Fruit fly (Drosophila melanogaster) whole organism, wandering third instar larva: ENCODE results near the gene CG7772.

Experiments used
- CG32264 ChIP-seq: fragments of 200-800 bp; sonication (Bioruptor generic); optimal IDR thresholded peaks from 2 replicates; lab custom pipeline; 2016; ENCODE audit warnings: missing biosample characterization, missing genetic modification characterization
- CG9705 ChIP-seq: fragments of 200-800 bp; sonication (Bioruptor generic); optimal IDR thresholded peaks from 2 replicates; lab custom pipeline; 2018; ENCODE audit warnings: missing biosample characterization, mild to moderate bottlenecking, missing genetic modification characterization
- CrebA ChIP-seq: fragments of 200-800 bp; sonication (Bioruptor generic); optimal IDR thresholded peaks from 2 replicates; lab custom pipeline; 2016; ENCODE audit warnings: missing biosample characterization, mild to moderate bottlenecking, missing genetic modification characterization, borderline replicate concordance
- Dfd ChIP-seq: fragments of >200 bp; optimal IDR thresholded peaks from 2 replicates; lab custom pipeline; 2017; ENCODE audit warnings: missing biosample characterization, missing genetic modification characterization
- Dif ChIP-seq: fragments of 200-275, 200-300 bp; sonication (Bioruptor generic); optimal IDR thresholded peaks from 2 replicates; lab custom pipeline; 2018; ENCODE audit warnings: missing biosample characterization, missing genetic modification characterization; ENCODE audit not compliant: partially characterized antibody
- GATAd ChIP-seq: sonication (Bioruptor generic); optimal IDR thresholded peaks from 2 replicates; lab custom pipeline; 2016; ENCODE audit warnings: missing biosample characterization, missing genetic modification characterization
- HLH106 ChIP-seq: fragments of 200-800 bp; optimal IDR thresholded peaks from 3 replicates; lab custom pipeline; 2019; ENCODE audit warnings: missing biosample characterization, mild to moderate bottlenecking, missing genetic modification characterization, moderate library complexity
- Hnf4 ChIP-seq: fragments of 200-800 bp; sonication (Bioruptor generic); optimal IDR thresholded peaks from 2 replicates; lab custom pipeline; 2016; ENCODE audit warnings: missing biosample characterization, mild to moderate bottlenecking, missing genetic modification characterization
- Hr78 ChIP-seq: fragments of >200 bp; optimal IDR thresholded peaks from 2 replicates; lab custom pipeline; 2017; ENCODE audit warnings: missing biosample characterization, missing genetic modification characterization
- Myc ChIP-seq: fragments of >200 bp; optimal IDR thresholded peaks from 2 replicates; lab custom pipeline; 2017
- OdsH ChIP-seq: fragments of 200-800 bp; sonication (Bioruptor generic); optimal IDR thresholded peaks from 2 replicates; lab custom pipeline; 2016; ENCODE audit warnings: missing biosample characterization, mild to moderate bottlenecking, missing genetic modification characterization
- Rel ChIP-seq, 2 experiments: fragments of 200-800 bp; sonication (Bioruptor generic) in 1 of 2; optimal IDR thresholded peaks; 2 replicates in 1 of 2; 3 replicates in 1 of 2; lab custom pipeline; 2016 to 2019; ENCODE audit warnings: mild to moderate bottlenecking in 2 of 2, missing biosample characterization in 2 of 2, missing genetic modification characterization in 2 of 2, moderate library complexity in 1 of 2
- Sp1 ChIP-seq: fragments of 200-800 bp; sonication (Bioruptor generic); optimal IDR thresholded peaks from 3 replicates; lab custom pipeline; 2019; ENCODE audit warnings: missing biosample characterization, mild to moderate bottlenecking, missing genetic modification characterization, moderate library complexity
- Vsx2 ChIP-seq: fragments of 200-300, 225-300 bp; sonication (Bioruptor generic); optimal IDR thresholded peaks from 2 replicates; lab custom pipeline; 2018; ENCODE audit warnings: missing biosample characterization, missing genetic modification characterization; ENCODE audit not compliant: partially characterized antibody
- brk ChIP-seq: fragments of 200-800 bp; sonication (Bioruptor generic); optimal IDR thresholded peaks from 2 replicates; lab custom pipeline; 2016; ENCODE audit warnings: missing biosample characterization, mild to moderate bottlenecking, missing genetic modification characterization
- dl ChIP-seq, 2 experiments: fragments of 175-275, 200-275 bp in 1 of 2; fragments of 200-275 bp in 1 of 2; sonication (Bioruptor generic); optimal IDR thresholded peaks; lab custom pipeline; 2018; ENCODE audit warnings: mild to moderate bottlenecking in 2 of 2, missing biosample characterization in 2 of 2, missing genetic modification characterization in 2 of 2, moderate library complexity in 2 of 2; ENCODE audit not compliant: partially characterized antibody in 2 of 2, insufficient read depth in 1 of 2
- dmrt93B ChIP-seq: fragments of 200-800 bp; sonication (Bioruptor generic); optimal IDR thresholded peaks from 2 replicates; lab custom pipeline; 2018; ENCODE audit warnings: missing biosample characterization, mild to moderate bottlenecking, missing genetic modification characterization
- dsf ChIP-seq: sonication (Bioruptor generic); optimal IDR thresholded peaks from 2 replicates; lab custom pipeline; 2016; ENCODE audit warnings: missing biosample characterization, missing genetic modification characterization, borderline replicate concordance
- foxo ChIP-seq, 2 experiments: fragments of 200-800 bp; sonication (Bioruptor generic); optimal IDR thresholded peaks; 2 replicates in 1 of 2; 3 replicates in 1 of 2; lab custom pipeline; 2016 to 2017; ENCODE audit warnings: missing biosample characterization in 2 of 2, missing genetic modification characterization in 2 of 2
- fru ChIP-seq: fragments of 200-800 bp; sonication (Bioruptor generic); optimal IDR thresholded peaks from 3 replicates; lab custom pipeline; 2016; ENCODE audit warnings: missing biosample characterization, mild to moderate bottlenecking, missing genetic modification characterization
- h ChIP-seq: fragments of 200-800 bp; sonication (Bioruptor generic); optimal IDR thresholded peaks from 3 replicates; lab custom pipeline; 2016; ENCODE audit warnings: missing biosample characterization, mild to moderate bottlenecking, missing genetic modification characterization
- jim ChIP-seq: fragments of 175-275, 200-325 bp; sonication (Bioruptor generic); optimal IDR thresholded peaks from 2 replicates; lab custom pipeline; 2016; ENCODE audit warnings: missing biosample characterization, mild to moderate bottlenecking, missing genetic modification characterization
- lola ChIP-seq: fragments of >200 bp; optimal IDR thresholded peaks from 2 replicates; lab custom pipeline; 2017; ENCODE audit warnings: missing biosample characterization, missing genetic modification characterization
- pan ChIP-seq: fragments of >200 bp; optimal IDR thresholded peaks from 2 replicates; lab custom pipeline; 2017
- psq ChIP-seq: fragments of 200-800 bp; sonication (Bioruptor generic); optimal IDR thresholded peaks from 3 replicates; lab custom pipeline; 2017; ENCODE audit warnings: missing biosample characterization, mild to moderate bottlenecking, missing genetic modification characterization, moderate library complexity
- rgr ChIP-seq: fragments of 200-800 bp; sonication (Bioruptor generic); optimal IDR thresholded peaks from 3 replicates; lab custom pipeline; 2016; ENCODE audit warnings: missing biosample characterization, mild to moderate bottlenecking, missing genetic modification characterization
- sage ChIP-seq: fragments of 200-800 bp; sonication (Bioruptor generic); optimal IDR thresholded peaks from 2 replicates; lab custom pipeline; 2016; ENCODE audit warnings: missing biosample characterization, mild to moderate bottlenecking, missing genetic modification characterization
- sv ChIP-seq: fragments of 200-800 bp; sonication (Bioruptor generic); optimal IDR thresholded peaks from 3 replicates; lab custom pipeline; 2016; ENCODE audit warnings: missing biosample characterization, missing genetic modification characterization
- tai ChIP-seq: sonication (Bioruptor generic); optimal IDR thresholded peaks from 2 replicates; lab custom pipeline; 2016; ENCODE audit warnings: missing biosample characterization, missing genetic modification characterization
- usp ChIP-seq: fragments of >200 bp; optimal IDR thresholded peaks from 2 replicates; lab custom pipeline; 2017; ENCODE audit warnings: missing biosample characterization, missing genetic modification characterization
- woc ChIP-seq: sonication (Bioruptor generic); optimal IDR thresholded peaks from 2 replicates; lab custom pipeline; 2016; ENCODE audit warnings: missing biosample characterization, mild to moderate bottlenecking, missing genetic modification characterization

CG7772 gene

DNA sequence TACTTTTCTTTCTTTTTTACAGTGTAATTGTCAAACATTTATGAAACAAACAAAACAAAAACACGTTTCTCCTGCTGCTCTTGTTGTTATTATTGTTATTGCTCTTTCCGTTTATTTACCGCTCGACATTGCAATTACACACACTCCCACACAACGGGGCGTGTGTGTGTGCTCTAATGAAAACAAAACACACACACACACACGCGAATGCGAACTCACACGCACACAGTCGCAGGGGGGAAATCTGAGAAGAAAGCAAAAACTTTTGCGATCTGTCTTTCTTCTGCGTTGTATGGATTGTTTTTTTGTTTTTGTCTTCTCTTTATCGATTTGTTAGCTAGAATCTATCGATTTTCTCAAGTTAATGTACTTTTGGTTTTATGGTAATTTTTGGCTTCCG is 29.1 kb downstream of the CG7772 start:
- TF ChIP-seq h (GFP tag; lab: Kevin White, UChicago) (no peak), dmrt93B (GFP tag; lab: Kevin White, UChicago) (no peak), Rel (GFP tag; optimal IDR thresholded peaks at IDR 0.05; lab: Kevin White, UChicago) (no peak), Rel (tag; optimal IDR thresholded peaks at IDR 0.05; lab: Kevin White, UChicago) (peak; percentile 56)
- TF ChIP-seq, all 38 proteins: peak for 1

dm6 chrX:17876518-17876917 is 30.5 kb downstream of the CG7772 start:
- no peak for TF ChIP-seq brk
- TF ChIP-seq Rel (GFP tag; optimal IDR thresholded peaks at IDR 0.05; lab: Kevin White, UChicago), result no peak
- TF ChIP-seq Rel (tag; optimal IDR thresholded peaks at IDR 0.05; lab: Kevin White, UChicago), result peak; percentile 96

DNA sequence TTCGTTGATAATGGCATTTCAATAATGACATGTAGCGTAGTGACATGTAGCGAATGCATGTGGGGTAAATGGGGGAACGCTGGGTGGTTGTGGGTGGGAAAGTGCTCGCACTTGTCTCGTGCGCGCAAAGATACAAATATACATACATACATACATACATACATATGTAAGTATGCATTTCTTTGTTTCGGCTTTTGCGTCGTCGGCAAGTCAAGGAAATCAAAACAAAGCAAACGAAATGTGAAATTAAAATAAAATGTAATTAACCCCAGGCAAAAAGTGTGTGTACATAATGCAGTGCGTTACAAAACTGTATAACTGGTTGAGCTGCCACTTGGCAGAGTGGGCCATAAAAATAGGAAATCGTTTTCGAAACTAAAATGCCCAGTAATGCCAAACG is 31.4 kb downstream of the CG7772 start:
- TF ChIP-seq foxo (GFP tag; optimal IDR thresholded peaks at IDR 0.05; lab: Kevin White, UChicago) (no peak), Rel (GFP tag; optimal IDR thresholded peaks at IDR 0.05; lab: Kevin White, UChicago) (no peak), Rel (tag; optimal IDR thresholded peaks at IDR 0.05; lab: Kevin White, UChicago) (peak; percentile 1)
- TF ChIP-seq, all 38 proteins: peak for 1

DNA sequence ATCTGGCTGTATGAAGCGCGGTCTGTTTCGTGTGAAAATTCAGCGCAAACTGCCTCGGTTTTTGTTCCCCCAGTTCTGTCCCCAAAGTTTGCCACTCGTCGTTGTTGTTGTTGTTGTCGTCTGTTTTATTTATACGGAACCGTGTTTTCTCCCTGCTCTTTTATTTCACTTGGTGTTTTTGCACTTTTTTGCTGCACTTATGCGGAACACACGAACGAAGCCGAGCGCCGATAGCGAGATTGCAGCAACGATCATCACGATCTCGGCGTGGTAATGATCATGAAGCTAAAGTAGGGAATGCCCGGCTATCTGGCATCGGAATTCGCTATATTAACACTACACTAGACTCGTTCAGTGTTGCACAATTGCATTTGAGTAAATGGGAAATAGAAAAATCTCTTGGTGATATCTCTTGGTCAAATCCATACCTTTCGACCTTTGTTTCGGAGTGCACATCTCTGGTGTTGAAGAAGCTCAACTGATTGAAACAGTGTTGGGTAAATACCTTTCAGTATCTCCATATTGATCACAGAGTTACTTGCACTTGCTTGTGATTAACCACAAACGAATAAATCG is 32.0 kb downstream of the CG7772 start:
- TF ChIP-seq Sp1 (GFP tag; lab: Kevin White, UChicago) (no peak), fru (peak; percentile 10), psq (GFP tag; lab: Kevin White, UChicago) (peak; percentile 27), usp (GFP tag; lab: Kevin White, UChicago) (no peak), woc (GFP tag; lab: Kevin White, UChicago) (no peak), Hnf4 (GFP tag; lab: Kevin White, UChicago) (no peak), HLH106 (no peak), dsf (GFP tag; lab: Kevin White, UChicago) (no peak), CG9705 (GFP tag; lab: Kevin White, UChicago) (no peak), foxo (GFP tag; optimal IDR thresholded peaks at IDR 0.05; lab: Kevin White, UChicago) (peak in 1 of 2 experiments; percentile 49), CrebA (GFP tag; lab: Kevin White, UChicago) (no peak), GATAd (no peak), sv (no peak), lola (GFP tag; lab: Kevin White, UChicago) (no peak), h (GFP tag; lab: Kevin White, UChicago) (peak; percentile 2), CG32264 (GFP tag; lab: Kevin White, UChicago) (no peak), Hr78 (GFP tag; lab: Kevin White, UChicago) (no peak), sage (GFP tag; lab: Kevin White, UChicago) (no peak), Dfd (no peak), OdsH (no peak), brk (no peak), pan (no peak), Vsx2 (no peak), Myc (lab: Kevin White, UChicago) (no peak), dmrt93B (GFP tag; lab: Kevin White, UChicago) (no peak), jim (no peak), tai (GFP tag; lab: Kevin White, UChicago) (no peak), Dif (GFP tag; lab: Kevin White, UChicago) (no peak), Rel (GFP tag; optimal IDR thresholded peaks at IDR 0.05; lab: Kevin White, UChicago) (no peak), Rel (tag; optimal IDR thresholded peaks at IDR 0.05; lab: Kevin White, UChicago) (peak; percentile 80), rgr (GFP tag; lab: Kevin White, UChicago) (no peak)

- TF ChIP-seq woc (GFP tag; lab: Kevin White, UChicago), result no peak
- no peak for TF ChIP-seq CG32264 (GFP tag; lab: Kevin White, UChicago)
- no peak for TF ChIP-seq dl (GFP tag; optimal IDR thresholded peaks at IDR 0.05; lab: Kevin White, UChicago; ENCODE audit: insufficient read depth in 1 of 2, partially characterized antibody in 2 of 2)
These were observed 33.7 kb downstream of the CG7772 start for dm6 chrX:17873329-17873728.
